Fruit fly (Drosophila melanogaster) Kc167 (cell line): ENCODE measurements around the gene Mtpalpha.

Experiments
- Myc ChIP-seq: fragments of >200 bp; optimal IDR thresholded peaks from 2 replicates; lab custom pipeline; 2017; ENCODE audit warnings: missing external identifiers
- Sin3A ChIP-seq: fragments of >200 bp; optimal IDR thresholded peaks from 2 replicates; lab custom pipeline; 2018; ENCODE audit warnings: missing external identifiers
- h ChIP-seq: fragments of >200 bp; optimal IDR thresholded peaks from 3 replicates; lab custom pipeline; 2018; ENCODE audit warnings: missing external identifiers
- insv ChIP-seq: fragments of >200 bp; optimal IDR thresholded peaks from 3 replicates; lab custom pipeline; 2018; ENCODE audit warnings: missing external identifiers
- psq ChIP-seq: fragments of >200 bp; optimal IDR thresholded peaks from 2 replicates; lab custom pipeline; 2017; ENCODE audit warnings: missing external identifiers
- ttk ChIP-seq: sonication (Bioruptor generic); optimal IDR thresholded peaks from 2 replicates; lab custom pipeline; 2017; ENCODE audit warnings: missing external identifiers

The Mtpalpha gene

DNA sequence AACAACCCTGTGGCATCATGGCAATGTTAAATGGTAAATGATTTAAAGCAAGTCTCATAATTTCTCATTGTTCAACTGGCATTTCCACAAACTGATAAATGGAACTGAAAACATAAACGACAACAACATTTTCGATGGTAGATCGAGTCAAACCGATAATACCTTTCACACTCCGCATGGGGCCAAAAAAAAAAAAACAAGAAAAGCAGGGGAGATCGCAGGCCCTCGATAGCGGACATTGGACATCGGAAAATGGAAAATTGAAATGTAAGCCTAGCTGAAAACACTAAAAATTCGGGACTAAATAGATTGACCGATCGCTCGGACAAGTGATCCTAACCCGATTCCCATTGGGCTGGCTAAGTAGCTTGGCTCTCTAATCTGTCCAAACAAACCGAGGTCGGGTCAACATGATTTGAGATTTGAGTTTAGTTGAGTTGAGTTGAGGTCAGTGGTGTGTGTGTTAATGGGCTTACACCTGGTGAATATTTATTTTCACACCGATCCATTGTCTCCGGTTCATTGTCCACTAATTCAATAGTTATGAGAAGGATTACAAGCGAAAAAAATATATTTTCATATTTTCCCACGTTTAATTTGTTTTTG is 7.6 kb upstream of the Mtpalpha start:
- TF ChIP-seq Sin3A (lab: Kevin White, UChicago): no peak
- TF ChIP-seq Myc: no peak
- no peak for TF ChIP-seq psq
- no peak for TF ChIP-seq h (lab: Kevin White, UChicago)
- no peak for TF ChIP-seq ttk (lab: Kevin White, UChicago)

DNA sequence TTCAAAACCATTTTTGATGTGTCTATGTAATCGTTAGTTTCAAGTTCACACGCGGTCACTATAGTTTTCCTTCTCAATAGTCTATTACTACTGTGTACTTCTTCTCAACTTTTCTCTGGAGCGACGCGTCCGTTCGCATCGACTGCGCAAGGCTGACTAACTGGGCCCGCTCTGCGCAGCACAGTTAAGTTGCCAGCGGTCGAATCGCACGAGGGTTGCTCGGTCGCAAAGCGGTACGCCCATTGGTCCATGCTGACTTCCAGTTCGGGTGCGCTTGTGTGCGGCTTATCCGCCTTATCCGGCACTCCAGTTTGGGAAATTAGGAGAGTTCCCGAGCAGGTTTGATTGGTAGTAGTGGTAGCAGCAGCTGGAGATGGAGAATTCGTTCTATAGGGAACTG is 5.0 kb upstream of the Mtpalpha start, which contains the start of gene gcm:
gcm (minus strand) TSS at position 164 of the 400 bp plus-strand sequence.
- no peak for TF ChIP-seq Sin3A (lab: Kevin White, UChicago)
- TF ChIP-seq Myc: no peak
- no peak for TF ChIP-seq insv (lab: Kevin White, UChicago)
- no peak for TF ChIP-seq psq
- TF ChIP-seq h (lab: Kevin White, UChicago): no peak
- TF ChIP-seq ttk (lab: Kevin White, UChicago): no peak

DNA sequence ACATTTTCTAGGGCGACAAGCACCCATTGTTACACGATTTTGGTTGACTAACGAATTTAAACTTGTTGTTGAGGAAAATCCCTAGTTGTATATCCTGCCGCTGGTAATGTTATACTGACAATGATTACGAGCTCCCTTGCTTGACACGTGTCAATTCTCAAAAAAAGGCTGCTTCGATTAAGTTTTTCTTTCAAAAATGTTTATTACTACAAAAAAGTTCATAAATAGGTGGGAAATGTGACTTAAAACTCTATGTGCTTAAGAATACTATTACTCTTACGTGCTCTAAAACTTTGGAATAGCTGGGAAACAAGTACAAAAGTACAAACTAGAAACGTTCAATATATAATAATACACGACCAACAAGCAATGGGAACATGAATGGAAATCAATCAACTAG is 3.0 kb upstream of the Mtpalpha start, which contains the start of gene CG31709:
CG31709 (minus strand) TSS at position 101 of the 400 bp plus-strand sequence.
- TF ChIP-seq h (lab: Kevin White, UChicago): no peak

DNA sequence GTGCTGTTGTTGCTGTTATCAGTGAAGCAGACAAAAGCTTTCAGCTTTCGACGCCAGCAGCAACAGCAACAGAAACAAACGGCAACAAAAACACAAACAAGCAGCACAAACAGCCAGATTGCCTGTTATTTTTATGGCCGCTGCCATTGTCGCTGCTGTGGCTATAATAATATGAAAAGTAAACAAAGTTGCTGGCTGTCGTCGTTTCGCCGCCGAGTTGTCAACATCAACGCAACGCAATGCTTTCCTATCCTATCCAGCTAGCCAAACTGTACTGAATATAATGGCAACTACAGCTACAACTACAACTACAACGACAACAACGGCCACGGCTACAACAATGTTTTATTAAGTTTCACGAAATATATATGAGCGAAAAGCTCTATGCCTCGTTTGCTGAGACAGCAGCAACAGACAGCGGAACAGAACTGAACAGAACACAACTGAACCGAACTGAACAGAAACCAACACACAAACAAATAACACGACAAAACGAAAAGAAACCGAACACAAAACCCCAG is 5.8 kb downstream of the Mtpalpha start:
- no peak for TF ChIP-seq Myc
- no peak for TF ChIP-seq insv (lab: Kevin White, UChicago)
- TF ChIP-seq ttk (lab: Kevin White, UChicago): no peak
- no peak for TF ChIP-seq h (lab: Kevin White, UChicago)
- no peak for TF ChIP-seq psq
- TF ChIP-seq Sin3A (lab: Kevin White, UChicago): no peak

DNA sequence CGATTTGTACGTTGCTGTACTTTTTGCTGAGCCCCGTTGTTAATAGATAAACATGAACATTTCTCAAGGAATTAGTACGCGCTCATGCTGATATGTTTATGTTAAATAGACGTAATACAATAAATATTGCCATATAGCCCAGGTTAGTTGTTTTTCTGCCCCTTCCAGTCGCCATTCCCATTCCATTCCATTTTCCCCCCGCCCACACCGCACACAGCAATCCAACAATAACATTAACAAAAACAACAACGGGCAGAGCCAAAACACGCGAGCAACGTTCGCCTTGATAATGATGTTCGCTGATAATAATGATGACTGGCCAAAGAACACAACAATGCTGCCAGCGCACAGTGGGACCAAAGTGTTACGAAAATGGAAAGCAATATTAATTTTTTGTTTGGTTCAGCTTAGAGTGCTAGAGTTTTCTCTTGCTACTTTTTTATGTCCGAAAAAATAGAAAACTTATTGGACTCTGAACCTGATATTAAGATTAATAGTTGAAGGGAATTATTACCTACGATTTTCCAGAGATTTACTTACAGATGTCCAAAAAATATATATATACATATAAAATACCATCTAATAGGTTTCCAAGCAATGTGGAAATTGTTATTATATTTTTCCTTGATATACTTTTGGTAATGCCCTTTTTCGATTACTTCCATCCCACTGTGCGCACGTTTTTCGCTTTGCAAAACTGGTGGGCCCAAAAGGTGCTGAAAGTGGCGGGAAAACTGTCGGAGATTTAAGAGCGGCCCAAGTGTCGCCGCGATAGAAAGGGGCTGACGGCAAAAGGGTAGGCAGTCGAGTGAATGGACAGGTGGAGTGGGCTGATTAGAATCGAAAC is 6.8 kb downstream of the Mtpalpha start:
- TF ChIP-seq Myc (no peak), ttk (lab: Kevin White, UChicago) (no peak), psq (no peak), h (lab: Kevin White, UChicago) (no peak), insv (lab: Kevin White, UChicago) (no peak), Sin3A (lab: Kevin White, UChicago) (no peak)

DNA sequence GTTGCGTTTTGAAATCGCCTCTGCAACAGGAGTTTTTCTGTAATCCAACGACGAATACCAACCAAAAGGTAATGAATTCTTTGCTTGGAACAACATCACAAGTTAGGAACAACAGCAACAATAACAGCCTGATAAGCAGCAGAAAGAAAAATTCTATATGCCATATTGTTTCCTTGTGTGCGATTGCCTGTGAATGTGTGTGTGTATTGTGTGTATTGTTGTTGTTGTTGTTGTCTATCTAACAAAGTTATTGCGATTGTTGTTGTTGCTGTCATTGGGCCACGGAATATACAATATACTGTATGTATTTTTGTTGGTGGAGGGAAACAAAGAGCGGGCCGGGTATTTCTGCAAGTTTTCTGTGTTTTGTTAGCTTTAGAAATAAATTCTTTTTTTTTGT is 7.4 kb downstream of the Mtpalpha start:
- TF ChIP-seq Sin3A (lab: Kevin White, UChicago) (no peak), insv (lab: Kevin White, UChicago) (no peak), ttk (lab: Kevin White, UChicago) (no peak), Myc (no peak), h (lab: Kevin White, UChicago) (no peak), psq (no peak)

DNA sequence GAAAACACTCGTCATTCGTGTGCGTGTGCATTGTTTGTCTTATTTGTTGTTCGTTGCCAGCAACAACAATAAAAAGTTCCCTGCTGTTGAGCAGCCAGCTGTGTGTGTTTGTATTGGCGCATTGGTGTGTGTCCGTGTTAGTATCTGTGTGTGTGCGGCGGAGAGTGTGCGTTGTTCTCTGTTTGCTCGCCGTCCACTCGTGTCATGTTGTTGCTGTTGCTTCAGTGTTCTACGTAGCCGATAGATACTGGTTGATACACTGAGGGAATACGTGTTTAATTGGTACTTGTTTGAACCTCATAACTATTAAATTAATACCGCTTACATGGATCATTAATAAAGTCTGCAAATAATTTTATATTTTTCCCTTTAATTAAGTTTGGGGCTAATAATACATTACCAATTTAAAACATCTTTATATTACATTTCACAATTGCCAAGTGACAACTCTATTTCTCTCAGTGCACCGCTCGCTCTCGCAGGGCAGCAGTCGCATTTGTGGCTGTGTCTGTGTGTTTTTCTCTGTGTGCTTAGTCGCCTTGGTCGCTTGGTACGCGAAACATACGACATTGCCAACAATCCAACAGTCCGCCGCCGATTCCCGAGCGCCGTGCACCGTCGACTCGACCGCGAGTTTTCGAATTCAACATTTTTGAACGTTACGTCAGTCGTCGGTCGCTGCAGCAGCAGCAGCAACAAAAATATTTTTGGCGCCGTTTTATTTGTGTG is 8.0 kb downstream of the Mtpalpha start, which contains the start of gene brwl:
brwl (plus strand) TSS at position 531 of the 729 bp plus-strand sequence.
- no peak for TF ChIP-seq psq
- TF ChIP-seq ttk (lab: Kevin White, UChicago): no peak
- no peak for TF ChIP-seq insv (lab: Kevin White, UChicago)
- TF ChIP-seq h (lab: Kevin White, UChicago): no peak
- no peak for TF ChIP-seq Myc
- TF ChIP-seq Sin3A (lab: Kevin White, UChicago): no peak

DNA sequence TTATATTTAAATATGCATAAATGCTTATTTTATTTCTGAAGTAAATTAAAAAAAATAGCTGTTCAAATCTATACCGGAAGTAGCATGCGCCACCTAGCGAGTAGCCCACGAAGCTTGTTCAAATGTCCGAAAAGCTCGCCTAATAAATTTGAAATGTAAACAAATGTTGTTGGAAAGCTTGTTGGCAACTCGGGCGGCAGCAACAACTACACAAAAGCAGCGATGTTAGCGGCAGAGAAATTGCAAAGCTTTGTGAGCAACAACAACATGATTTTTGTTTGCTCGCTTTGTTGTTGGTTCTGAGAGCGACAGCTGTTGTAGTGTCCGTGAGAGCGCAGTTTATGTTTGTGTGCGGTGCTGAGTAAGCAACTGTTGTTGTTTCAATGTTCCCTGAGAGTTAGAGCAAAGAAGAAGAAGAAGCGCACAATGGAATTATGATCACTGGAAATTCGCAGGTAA is 9.1 kb downstream of the Mtpalpha start:
- TF ChIP-seq psq (no peak), insv (lab: Kevin White, UChicago) (no peak), Myc (no peak), ttk (lab: Kevin White, UChicago) (no peak), Sin3A (lab: Kevin White, UChicago) (no peak), h (lab: Kevin White, UChicago) (no peak)

DNA sequence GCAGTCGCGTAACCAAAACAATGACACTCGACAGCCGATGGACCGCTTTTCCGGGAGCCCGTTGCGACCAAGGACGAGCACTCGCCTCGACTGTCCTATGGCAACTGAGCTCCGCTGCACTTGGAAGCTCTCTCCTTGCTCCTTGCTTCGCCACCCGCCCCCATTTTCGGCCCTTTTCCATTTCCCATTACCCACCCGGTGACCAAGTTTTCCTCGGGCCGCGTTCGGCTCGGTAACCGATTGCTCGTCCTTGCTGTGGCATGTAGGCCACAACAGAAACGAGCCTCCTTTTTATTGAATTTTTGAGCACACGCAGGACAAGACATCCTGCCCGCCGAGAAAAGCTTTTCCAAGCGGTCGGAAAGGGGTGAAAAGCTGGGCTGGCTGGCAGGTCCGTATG is 9.9 kb downstream of the Mtpalpha start, which contains the start of gene jp:
jp (minus strand) TSS at position 95 of the 400 bp plus-strand sequence.
- TF ChIP-seq insv (lab: Kevin White, UChicago) (no peak), Myc (no peak)

DNA sequence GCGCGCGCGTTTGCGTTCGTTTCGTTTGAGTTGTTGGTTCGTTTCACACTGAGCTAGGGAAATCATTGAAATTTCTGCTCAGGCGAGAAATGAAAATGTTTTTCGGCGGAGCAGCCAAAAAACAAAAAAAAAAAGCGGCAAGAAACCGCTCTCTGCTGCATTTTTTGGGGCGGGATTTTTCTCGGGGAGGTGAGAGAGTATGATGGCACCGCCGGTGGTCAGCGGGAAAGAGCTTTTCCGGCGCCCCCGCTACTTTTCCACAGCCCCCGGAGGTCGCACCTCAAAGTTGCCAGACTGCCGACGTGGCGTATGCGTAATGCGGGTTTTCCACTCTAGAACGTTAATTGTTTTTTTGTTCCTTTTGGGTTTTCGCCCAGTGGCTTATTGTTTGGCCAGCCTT is 11.2 kb downstream of the Mtpalpha start, which contains the start of gene CG46468:
CG46468 (minus strand) TSS at position 52 of the 400 bp plus-strand sequence.
- no peak for TF ChIP-seq Myc
- no peak for TF ChIP-seq insv (lab: Kevin White, UChicago)
- no peak for TF ChIP-seq ttk (lab: Kevin White, UChicago)
- no peak for TF ChIP-seq psq
- no peak for TF ChIP-seq Sin3A (lab: Kevin White, UChicago)
- TF ChIP-seq h (lab: Kevin White, UChicago): no peak

DNA sequence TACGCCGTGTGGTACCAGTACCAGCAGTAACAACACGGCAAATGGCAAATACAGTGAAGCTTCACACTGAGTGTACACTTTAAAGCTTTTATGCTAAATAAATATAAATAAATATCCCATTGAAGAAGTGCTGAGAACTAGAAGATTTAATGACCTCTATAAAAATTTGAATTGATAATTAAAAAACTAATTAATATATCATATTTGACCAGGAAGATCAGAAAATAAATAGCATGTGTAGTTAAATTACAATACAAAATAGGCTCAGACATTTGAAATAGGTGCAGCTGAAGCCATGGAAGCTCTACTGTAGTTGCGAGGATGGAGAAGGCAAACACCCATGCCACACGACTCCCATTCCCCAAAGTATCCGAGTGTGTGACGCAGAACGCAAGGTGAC is 12.0 kb downstream of the Mtpalpha start:
- TF ChIP-seq ttk (lab: Kevin White, UChicago): no peak
- no peak for TF ChIP-seq Myc
- TF ChIP-seq Sin3A (lab: Kevin White, UChicago): no peak
- no peak for TF ChIP-seq psq
- no peak for TF ChIP-seq insv (lab: Kevin White, UChicago)
- no peak for TF ChIP-seq h (lab: Kevin White, UChicago)
